Fruit fly (Drosophila melanogaster): ENCODE results near the gene Eip63E.

Eip63E gene

dm6 chr3L:3617252-3617651 is 101.7 kb downstream of the Eip63E start (continued):
- TF ChIP-seq Gug (GFP tag; IDR thresholded peaks at IDR 0.05), result peak; percentile 54; the same call in 1 of the 2 replicates
- peak; percentile 45 for TF ChIP-seq CG9139 (GFP tag; optimal IDR thresholded peaks at IDR 0.05)
- TF ChIP-seq Sox14 (GFP tag; optimal IDR thresholded peaks at IDR 0.05), result peak; percentile 90
- peak; percentile 49 for TF ChIP-seq CG11762 (GFP tag; optimal IDR thresholded peaks at IDR 0.05; ENCODE audit: insufficient read depth)
- peak; percentile 78 for TF ChIP-seq CG10669 (GFP tag; optimal IDR thresholded peaks at IDR 0.05)
- peak; percentile 62 for TF ChIP-seq Lpt (GFP tag; optimal IDR thresholded peaks at IDR 0.05)
- TF ChIP-seq Hr38 (GFP tag; optimal IDR thresholded peaks at IDR 0.05), result no peak
- peak; percentile 77 for TF ChIP-seq CG6854 (GFP tag; optimal IDR thresholded peaks at IDR 0.05)
- peak; percentile 90 for TF ChIP-seq Sox102F (GFP tag; optimal IDR thresholded peaks at IDR 0.05)
- peak; percentile 55 for TF ChIP-seq fkh (GFP tag; optimal IDR thresholded peaks at IDR 0.05)
- TF ChIP-seq ss (GFP tag; optimal IDR thresholded peaks at IDR 0.05), result peak; percentile 74 to 78
- no peak for TF ChIP-seq CG16779 (tag; optimal IDR thresholded peaks at IDR 0.05)
- TF ChIP-seq Sox15 (GFP tag; optimal IDR thresholded peaks at IDR 0.05), result peak; percentile 46
- peak; percentile 77 for TF ChIP-seq CG6808 (GFP tag; optimal IDR thresholded peaks at IDR 0.05)
- peak; percentile 89 for TF ChIP-seq CG31627 (GFP tag; optimal IDR thresholded peaks at IDR 0.05)
- peak; percentile 92 for TF ChIP-seq Met (GFP tag; optimal IDR thresholded peaks at IDR 0.05)
- peak; percentile 80 for TF ChIP-seq CG8632 (GFP tag; optimal IDR thresholded peaks at IDR 0.05)
- peak; percentile 72 for TF ChIP-seq eg (GFP tag; IDR thresholded peaks at IDR 0.05)

DNA sequence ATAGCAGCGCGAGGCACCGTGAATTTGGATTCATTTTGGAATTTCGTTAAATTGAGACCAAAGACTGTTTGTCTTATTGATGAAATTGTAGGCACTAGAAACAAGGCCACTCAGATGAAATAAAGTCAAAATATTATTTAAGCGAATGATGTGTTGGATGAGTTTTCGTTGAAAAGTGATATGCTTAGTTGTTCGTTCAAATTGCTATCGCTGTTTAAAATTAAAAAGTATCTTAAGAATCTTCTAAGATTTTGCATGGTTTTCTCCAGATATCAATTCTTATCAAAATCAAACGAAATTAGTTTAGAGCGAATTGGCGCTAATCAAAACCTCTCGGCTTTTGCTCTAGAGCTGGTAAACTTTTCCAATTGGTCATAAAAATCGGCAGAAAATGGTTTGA is 105.4 kb downstream of the Eip63E start, which contains the start of gene CG14974:
TSS of gene CG14974 (minus strand) at position 101 of the 400 bp plus-strand sequence.
- TF ChIP-seq Ets21C (GFP tag; optimal IDR thresholded peaks at IDR 0.05), result no peak
- TF ChIP-seq CG15336 (GFP tag; IDR thresholded peaks at IDR 0.05), result no peak
- TF ChIP-seq lz (GFP tag; optimal IDR thresholded peaks at IDR 0.05), result no peak
- no peak for TF ChIP-seq Eip75B (GFP tag; optimal IDR thresholded peaks at IDR 0.05)
- no peak for TF ChIP-seq CG8632 (GFP tag; optimal IDR thresholded peaks at IDR 0.05)
- TF ChIP-seq CG4318 (GFP tag; optimal IDR thresholded peaks at IDR 0.05), result no peak
- TF ChIP-seq cyc (GFP tag; optimal IDR thresholded peaks at IDR 0.05), result no peak
- no peak for TF ChIP-seq svp (GFP tag)
- no peak for TF ChIP-seq fd85E (GFP tag; optimal IDR thresholded peaks at IDR 0.05)
- no peak for TF ChIP-seq CG6854 (GFP tag; optimal IDR thresholded peaks at IDR 0.05)
- no peak for TF ChIP-seq Blimp-1 (GFP tag; optimal IDR thresholded peaks at IDR 0.05)
- TF ChIP-seq CG1621 (tag; optimal IDR thresholded peaks at IDR 0.05), result no peak
- TF ChIP-seq CG10669 (GFP tag; optimal IDR thresholded peaks at IDR 0.05), result no peak
- TF ChIP-seq CG6276 (GFP tag; optimal IDR thresholded peaks at IDR 0.05), result no peak
- TF ChIP-seq fd59A (GFP tag; optimal IDR thresholded peaks at IDR 0.05), result no peak
- no peak for TF ChIP-seq Lpt (GFP tag; optimal IDR thresholded peaks at IDR 0.05)
- no peak for TF ChIP-seq Gug (GFP tag; IDR thresholded peaks at IDR 0.05)

DNA sequence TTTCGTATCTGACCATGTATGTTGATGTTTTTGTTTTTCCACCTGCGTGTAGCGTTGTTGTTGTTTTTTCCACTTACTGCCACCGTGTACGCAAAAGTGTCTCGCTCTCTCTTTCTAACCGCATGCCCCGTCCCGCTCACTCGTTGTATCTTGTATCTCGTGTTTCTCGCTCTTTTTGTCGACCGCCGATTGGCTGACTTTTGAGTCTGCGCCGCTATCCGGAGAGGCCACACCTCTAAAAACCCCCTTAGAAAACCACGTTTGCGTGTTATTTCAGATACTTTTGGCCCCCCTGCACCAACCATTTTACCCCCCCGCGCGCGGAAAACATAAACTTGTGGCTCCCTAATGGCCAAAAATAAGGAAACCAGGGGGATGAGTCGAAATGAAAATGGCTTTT is 109.3 kb downstream of the Eip63E start:
- TF ChIP-seq net (GFP tag; optimal IDR thresholded peaks at IDR 0.05) (no peak), dsx (GFP tag; optimal IDR thresholded peaks at IDR 0.05; ENCODE audit: poor library complexity, severe bottlenecking) (no peak), dac (GFP tag; optimal IDR thresholded peaks at IDR 0.05) (no peak), CG6276 (GFP tag; optimal IDR thresholded peaks at IDR 0.05) (no peak), pdm3 (GFP tag; optimal IDR thresholded peaks at IDR 0.05) (no peak), CG15336 (GFP tag; IDR thresholded peaks at IDR 0.05) (0 out of 2 replicates have a peak, but pooled peaks have one; percentile 22), Blimp-1 (GFP tag; optimal IDR thresholded peaks at IDR 0.05) (no peak), CG16779 (tag; optimal IDR thresholded peaks at IDR 0.05) (no peak), CG3919 (GFP tag; optimal IDR thresholded peaks at IDR 0.05) (no peak), Sox102F (GFP tag; optimal IDR thresholded peaks at IDR 0.05) (no peak), Ets96B (tag; optimal IDR thresholded peaks at IDR 0.05) (peak; percentile 32), CG1621 (tag; optimal IDR thresholded peaks at IDR 0.05) (peak; percentile 43), CG32006 (GFP tag; optimal IDR thresholded peaks at IDR 0.05) (peak; percentile 9), CG6808 (GFP tag; optimal IDR thresholded peaks at IDR 0.05) (peak; percentile 46), CG3032 (tag; optimal IDR thresholded peaks at IDR 0.05) (no peak), CG31627 (GFP tag; optimal IDR thresholded peaks at IDR 0.05) (no peak), CG10669 (GFP tag; optimal IDR thresholded peaks at IDR 0.05) (peak; percentile 17), CG34406 (GFP tag; optimal IDR thresholded peaks at IDR 0.05) (no peak), spab (GFP tag; optimal IDR thresholded peaks at IDR 0.05) (peak; percentile 2), CG6163 (GFP tag; IDR thresholded peaks at IDR 0.05) (peak; percentile 37; the same call in 1 of the 3 replicates), CG11762 (GFP tag; optimal IDR thresholded peaks at IDR 0.05; ENCODE audit: insufficient read depth) (no peak), CG9139 (GFP tag; optimal IDR thresholded peaks at IDR 0.05) (no peak), ss (GFP tag; optimal IDR thresholded peaks at IDR 0.05) (peak; percentile 66 to 72), salr (GFP tag; optimal IDR thresholded peaks at IDR 0.05) (no peak), eg (GFP tag; IDR thresholded peaks at IDR 0.05) (peak; percentile 32; the same call in 1 of the 3 replicates), acj6 (GFP tag; optimal IDR thresholded peaks at IDR 0.05) (no peak), Sox14 (GFP tag; optimal IDR thresholded peaks at IDR 0.05) (no peak), CG8119 (GFP tag; IDR thresholded peaks at IDR 0.05) (peak; percentile 29; the same call in 1 of the 3 replicates), lz (GFP tag; optimal IDR thresholded peaks at IDR 0.05) (no peak), Eip75B (GFP tag; optimal IDR thresholded peaks at IDR 0.05) (no peak), achi (GFP tag; optimal IDR thresholded peaks at IDR 0.05) (no peak)

Measured in whole organism, prepupa.